Fruit fly (Drosophila melanogaster) ovary, adult (tissue): Measurements from ENCODE around the gene Irk2.

Experiments used
- CG17801 ChIP-seq: fragments of 200-800 bp; optimal IDR thresholded peaks from 2 replicates; lab custom pipeline; 2019; ENCODE audit warnings: missing biosample characterization, mild to moderate bottlenecking, missing genetic modification characterization, moderate library complexity; ENCODE audit not compliant: partially characterized antibody

Irk2 gene

DNA sequence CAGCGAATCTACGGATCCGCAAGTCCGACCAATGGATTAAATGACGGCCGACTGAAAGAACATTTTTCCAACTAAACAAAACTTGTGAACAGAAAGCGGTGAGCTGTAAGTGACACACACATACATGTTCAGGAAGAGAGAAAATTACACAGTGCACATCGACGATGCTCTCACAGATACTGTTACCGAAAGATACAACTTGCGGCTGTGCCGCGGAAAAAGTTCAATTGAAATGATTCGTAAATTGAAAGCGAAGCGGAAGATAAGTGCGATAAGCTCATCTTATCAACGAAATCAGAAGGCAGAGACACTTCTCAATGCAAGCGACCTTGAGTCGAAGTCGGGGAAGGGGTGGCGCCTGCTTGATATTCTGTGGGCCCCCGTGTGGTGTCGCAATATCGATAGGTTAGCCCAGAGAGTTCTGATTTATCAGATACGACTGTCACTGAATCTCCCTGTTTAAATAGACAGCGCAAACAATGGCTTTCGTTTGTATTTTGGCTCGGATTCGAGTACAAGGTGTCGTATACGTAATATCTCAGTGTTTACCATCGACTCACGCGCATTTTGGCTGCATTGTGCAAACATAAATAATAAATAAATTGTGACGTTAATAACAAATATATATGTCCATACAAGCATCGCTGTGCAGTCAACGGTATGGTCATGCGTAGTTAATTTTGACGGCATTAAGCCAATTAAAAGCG lies at the start of gene Irk2:
Gene Irk2, minus strand, starts transcription at position 51 of the 707 bp plus-strand sequence.
- no peak for TF ChIP-seq CG17801 (GFP tag; lab: Kevin White, UChicago)

- no peak for TF ChIP-seq CG17801 (GFP tag; lab: Kevin White, UChicago)
Observed at dm6 chr3R:23557244-23557643, 38.0 kb upstream of the Irk2 start, which contains the start of gene beat-IV. TSS of gene beat-IV (plus strand) at chr3R:23557412.

DNA sequence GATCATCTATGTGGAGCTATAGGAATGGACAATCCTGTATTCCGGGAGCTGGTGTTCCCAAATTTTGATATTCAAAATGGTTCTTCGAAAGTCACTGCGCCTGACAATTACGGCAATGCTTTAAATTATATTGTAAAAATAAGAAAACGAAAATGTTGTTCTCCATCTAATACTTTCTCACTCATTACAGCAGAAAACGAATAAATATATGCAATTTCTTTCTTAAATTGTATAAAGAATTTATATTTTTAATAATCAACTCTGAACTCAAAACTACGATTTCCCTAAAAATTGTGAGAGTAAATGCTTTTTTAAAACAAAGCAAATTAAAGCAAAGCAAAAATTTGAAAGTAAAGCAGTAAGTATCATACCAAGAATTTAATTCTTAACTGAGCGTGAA lies 37.6 kb upstream of the Irk2 start, which contains the start of gene CG10164:
Gene CG10164, minus strand, starts transcription at position 101 of the 400 bp plus-strand sequence.
- TF ChIP-seq CG17801 (GFP tag; lab: Kevin White, UChicago), result no peak

- TF ChIP-seq CG17801 (GFP tag; lab: Kevin White, UChicago), result no peak
Observed at dm6 chr3R:23538719-23539145, 19.5 kb upstream of the Irk2 start, which contains the start of gene Ugt303B2. TSS of gene Ugt303B2 (minus strand) at chr3R:23538908.

DNA sequence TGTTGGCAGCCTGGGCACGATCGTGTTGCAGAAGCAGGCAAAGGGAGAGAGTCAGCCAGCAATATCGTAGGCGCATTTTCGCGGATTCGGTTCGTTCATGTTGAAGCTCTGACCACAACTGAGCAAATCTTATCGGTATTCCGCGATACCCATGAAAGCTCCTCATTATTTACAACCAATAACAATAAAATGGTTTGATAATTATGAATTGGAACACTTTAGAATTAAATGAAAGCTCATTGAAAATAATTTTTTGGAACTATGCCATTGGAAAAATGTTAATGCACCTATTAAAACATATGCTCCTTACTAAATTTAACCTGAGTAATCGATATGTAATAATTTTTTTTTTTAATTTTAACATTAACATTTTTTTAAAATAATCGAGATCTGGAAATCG lies 17.4 kb upstream of the Irk2 start, which contains the start of gene Ugt303B1:
Gene Ugt303B1, minus strand, starts transcription at position 101 of the 400 bp plus-strand sequence.
- TF ChIP-seq CG17801 (GFP tag; lab: Kevin White, UChicago), result no peak

dm6 chr3R:23534609-23535008 lies 15.4 kb upstream of the Irk2 start, which contains the start of gene Ugt303B3:
TSS of gene Ugt303B3 (minus strand) at chr3R:23534767.
- peak; percentile 35 for TF ChIP-seq CG17801 (GFP tag; lab: Kevin White, UChicago)

DNA sequence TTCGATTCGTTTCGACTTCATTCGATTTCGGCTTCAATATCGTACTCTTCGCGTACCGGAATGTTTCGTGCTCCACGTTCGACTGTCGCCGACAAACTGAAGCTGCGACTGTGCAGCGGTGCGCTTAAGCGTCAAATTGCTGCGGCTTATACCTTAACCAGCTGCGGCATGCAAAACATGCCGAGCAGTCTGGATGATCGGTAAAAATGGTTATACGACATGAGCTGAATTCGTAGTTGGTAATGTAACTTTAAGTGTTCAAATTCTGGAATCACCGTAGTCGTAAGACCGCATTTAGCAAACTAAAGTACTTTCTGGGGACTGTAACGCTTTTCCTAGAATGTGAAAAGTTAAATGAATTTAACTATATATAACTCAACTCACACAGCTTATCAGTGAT lies 11.6 kb upstream of the Irk2 start, which contains the start of gene CG10175:
Gene CG10175, minus strand, starts transcription at position 101 of the 400 bp plus-strand sequence.
- no peak for TF ChIP-seq CG17801 (GFP tag; lab: Kevin White, UChicago)

DNA sequence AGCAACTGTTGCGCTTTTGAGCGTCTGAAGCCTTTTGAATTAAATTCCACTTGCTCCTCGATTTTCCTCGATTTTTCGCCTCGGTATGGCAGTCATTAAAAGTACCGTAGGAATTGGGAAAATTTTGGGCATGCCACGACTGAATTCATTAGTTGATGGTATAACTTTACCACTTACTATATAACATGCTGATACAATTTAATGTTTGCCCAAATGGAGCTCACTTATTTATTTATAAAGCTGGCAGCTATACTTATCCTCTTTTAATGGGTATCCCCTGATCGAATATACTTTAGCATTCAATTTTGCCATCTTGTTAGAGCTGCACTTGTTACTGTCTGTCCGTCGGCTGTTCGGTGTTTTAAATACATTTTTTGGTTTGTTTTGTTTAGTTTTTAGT lies 8.2 kb upstream of the Irk2 start:
- TF ChIP-seq CG17801 (GFP tag; lab: Kevin White, UChicago), result no peak

- TF ChIP-seq CG17801 (GFP tag; lab: Kevin White, UChicago), result no peak
Observed at dm6 chr3R:23526069-23526468, 6.8 kb upstream of the Irk2 start.

- no peak for TF ChIP-seq CG17801 (GFP tag; lab: Kevin White, UChicago)
Observed at dm6 chr3R:23522296-23522695, 3.1 kb upstream of the Irk2 start.

- no peak for TF ChIP-seq CG17801 (GFP tag; lab: Kevin White, UChicago)
Observed at dm6 chr3R:23521483-23521882, 2.2 kb upstream of the Irk2 start, which contains the start of gene CG10177. TSS of gene CG10177 (minus strand) at chr3R:23521583.

dm6 chr3R:23511356-23511755 lies 7.9 kb downstream of the Irk2 start:
- TF ChIP-seq CG17801 (GFP tag; lab: Kevin White, UChicago), result no peak

- no peak for TF ChIP-seq CG17801 (GFP tag; lab: Kevin White, UChicago)
Observed at dm6 chr3R:23509408-23509940, 9.8 kb downstream of the Irk2 start.

DNA sequence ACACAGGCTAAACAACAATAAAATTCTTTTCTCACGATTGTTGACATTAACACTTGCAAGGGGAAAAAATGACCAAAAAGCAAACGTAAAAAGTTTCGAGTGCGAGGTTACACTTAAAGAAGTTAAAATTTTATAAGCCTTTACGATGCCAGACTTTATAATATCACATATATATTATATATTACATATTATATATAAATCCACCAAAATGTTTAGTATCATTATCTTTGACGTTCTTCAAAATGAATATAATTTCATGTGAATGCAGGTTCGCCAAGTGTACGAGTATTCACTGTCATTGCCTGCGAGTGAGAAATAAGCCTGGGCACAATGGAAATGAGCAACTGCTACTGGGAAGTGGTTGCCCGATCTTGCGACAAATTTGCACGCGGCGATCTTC lies 10.9 kb downstream of the Irk2 start:
- TF ChIP-seq CG17801 (GFP tag; lab: Kevin White, UChicago), result no peak

DNA sequence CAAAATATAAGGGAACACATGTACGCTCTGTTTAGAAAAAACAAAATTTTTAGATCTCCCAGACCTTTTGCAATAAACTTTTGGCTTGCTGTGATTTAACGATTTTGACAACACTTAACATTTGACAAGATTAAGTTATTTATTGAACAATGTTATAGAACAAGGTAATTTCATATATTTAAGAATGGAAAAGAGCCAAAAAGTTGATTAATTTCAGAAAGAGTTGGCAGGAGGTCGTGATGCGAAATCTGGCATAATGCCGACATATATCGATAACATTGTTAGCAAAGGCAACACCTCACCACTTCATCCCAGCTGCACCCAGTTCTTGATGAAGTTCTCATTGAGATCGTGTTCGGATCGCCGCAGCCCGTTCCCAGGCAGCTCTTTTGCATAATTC lies 11.9 kb downstream of the Irk2 start, which contains the start of gene CG34289:
Gene CG34289, minus strand, starts transcription at position 101 of the 400 bp plus-strand sequence.
- TF ChIP-seq CG17801 (GFP tag; lab: Kevin White, UChicago), result no peak
